Fruit fly (Drosophila melanogaster) whole organism, embryonic: ENCODE measurements around the gene Cpr65Av.

Source experiments
- Bdp1 ChIP-seq: fragments of 200-800 bp; sonication (Bioruptor generic); optimal IDR thresholded peaks from 3 replicates; lab custom pipeline; 2016; ENCODE audit warnings: missing biosample characterization, missing genetic modification characterization
- CG2889 ChIP-seq: fragments of 200-800 bp; sonication (Bioruptor generic); IDR thresholded peaks from 3 replicates; pipeline ENCODE4 v1.3.6; 2022; ENCODE audit warnings: missing biosample characterization, missing genetic modification characterization
- CG4730 ChIP-seq: fragments of 200-800 bp; sonication (Bioruptor generic); IDR thresholded peaks from 2 replicates; pipeline ENCODE4 v1.3.6; 2022; ENCODE audit warnings: missing biosample characterization, missing genetic modification characterization
- CG6791 ChIP-seq: fragments of 200-800 bp; sonication (Bioruptor generic); IDR thresholded peaks from 3 replicates; pipeline ENCODE4 v1.3.6; 2022; ENCODE audit warnings: missing biosample characterization, missing genetic modification characterization; ENCODE audit not compliant: partially characterized antibody
- Myb ChIP-seq: fragments of 200-800 bp; sonication (Bioruptor generic); optimal IDR thresholded peaks from 2 replicates; lab custom pipeline; 2016; ENCODE audit warnings: missing biosample characterization, missing genetic modification characterization
- Sox102F ChIP-seq: fragments of 200-800 bp; sonication (Bioruptor generic); optimal IDR thresholded peaks from 2 replicates; lab custom pipeline; 2018; ENCODE audit warnings: missing biosample characterization, mild to moderate bottlenecking, missing genetic modification characterization, moderate library complexity
- Xbp1 ChIP-seq: fragments of 200-800 bp; sonication (Bioruptor generic); optimal IDR thresholded peaks from 3 replicates; lab custom pipeline; 2016; ENCODE audit warnings: missing biosample characterization, mild to moderate bottlenecking, missing genetic modification characterization
- ewg ChIP-seq: fragments of 200-800 bp; sonication (Bioruptor generic); optimal IDR thresholded peaks from 3 replicates; lab custom pipeline; 2017; ENCODE audit warnings: mild to moderate bottlenecking, missing biosample characterization, missing genetic modification reagents, missing genetic modification characterization
- nmo ChIP-seq: fragments of 200-800 bp; sonication (Bioruptor generic); optimal IDR thresholded peaks from 2 replicates; lab custom pipeline; 2018; ENCODE audit warnings: missing biosample characterization, mild to moderate bottlenecking, missing genetic modification characterization, moderate library complexity
- row ChIP-seq: fragments of 200-800 bp; sonication (Bioruptor generic); IDR thresholded peaks from 3 replicates; pipeline ENCODE4 v1.3.6; 2022; ENCODE audit warnings: missing biosample characterization, missing genetic modification characterization
- scrt ChIP-seq: fragments of 200-800 bp; sonication (Bioruptor generic); optimal IDR thresholded peaks from 2 replicates; lab custom pipeline; 2018; ENCODE audit warnings: missing biosample characterization, mild to moderate bottlenecking, missing genetic modification characterization, moderate library complexity
- tio ChIP-seq: fragments of 200-800 bp; sonication (Bioruptor generic); optimal IDR thresholded peaks from 2 replicates; lab custom pipeline; 2017; ENCODE audit warnings: missing biosample characterization, missing genetic modification characterization, inconsistent platforms
- unc-4 ChIP-seq: fragments of 200-800 bp; sonication (Bioruptor generic); IDR thresholded peaks from 2 replicates; pipeline ENCODE4 v1.3.6; 2022; ENCODE audit warnings: missing biosample characterization, missing genetic modification characterization; ENCODE audit not compliant: partially characterized antibody
- z ChIP-seq: fragments of 200-800 bp; sonication (Bioruptor generic); IDR thresholded peaks from 3 replicates; pipeline ENCODE4 v1.3.6; 2022; ENCODE audit warnings: missing biosample characterization, missing genetic modification characterization

DNA sequence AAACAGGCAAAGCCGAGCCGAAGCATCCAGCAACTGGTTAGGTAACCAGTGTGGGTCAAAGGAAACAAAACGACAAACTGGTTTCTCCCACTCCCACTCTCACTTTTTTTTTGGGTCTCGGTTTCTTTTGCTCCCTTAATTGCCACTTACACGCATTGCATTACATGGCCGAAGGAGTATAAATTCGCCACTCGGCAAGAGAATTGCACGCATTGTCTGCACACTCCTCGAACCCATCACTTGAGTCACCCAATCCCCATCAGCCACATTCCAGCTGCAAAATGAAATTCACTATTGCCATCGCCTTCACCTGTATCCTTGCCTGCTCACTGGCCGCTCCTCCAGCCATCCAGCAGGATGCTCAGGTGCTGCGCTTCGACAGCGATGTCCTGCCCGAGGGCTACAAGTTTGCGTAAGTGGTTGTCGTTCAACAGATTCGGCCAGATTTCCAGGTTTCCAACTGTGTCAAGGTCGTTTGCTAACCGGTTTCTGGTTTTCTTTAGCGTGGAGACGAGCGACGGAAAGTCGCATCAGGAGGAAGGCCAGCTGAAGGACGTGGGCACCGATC is 3.5 kb upstream of the Cpr65Av start, which contains the start of gene Lcp65Ad:
- TF ChIP-seq Sox102F (GFP tag; lab: Kevin White, UChicago) (no peak), Bdp1 (GFP tag; lab: Kevin White, UChicago) (no peak), z (GFP tag; lab: Robert Waterston, UW) (no peak), CG4730 (GFP tag; lab: Robert Waterston, UW) (no peak), Xbp1 (GFP tag; lab: Kevin White, UChicago) (no peak), scrt (GFP tag; lab: Kevin White, UChicago) (no peak), row (no peak), Myb (GFP tag; lab: Kevin White, UChicago) (no peak), tio (GFP tag; lab: Kevin White, UChicago) (no peak), CG2889 (no peak), ewg (GFP tag; lab: Kevin White, UChicago) (no peak), CG6791 (GFP tag; lab: Robert Waterston, UW) (no peak), unc-4 (GFP tag; lab: Robert Waterston, UW) (no peak), nmo (no peak)
